Worm (Caenorhabditis elegans) whole organism, young adult: ENCODE measurements around the gene twk-7.
A peak's percentile ranks its signal among the peaks of the same experiment; 100 is the strongest.

Source experiments
- B0035.1 ChIP-seq: sonication (generic microtip); optimal IDR thresholded peaks from 2 replicates; lab custom pipeline; 2016; ENCODE audit warnings: missing genetic modification characterization, mild to moderate bottlenecking, missing compliant biosample characterization, missing genotype, missing genetic modification reagents
- B0261.1 ChIP-seq: sonication (generic microtip); optimal IDR thresholded peaks from 2 replicates; lab custom pipeline; 2016; ENCODE audit warnings: mild to moderate bottlenecking, missing genetic modification characterization, moderate library complexity, missing compliant biosample characterization
- B0336.3 ChIP-seq: fragments of 200-800 bp; sonication (Bioruptor generic); IDR thresholded peaks from 2 replicates; pipeline ENCODE4 v1.3.6; 2022; ENCODE audit warnings: missing genetic modification characterization, missing compliant biosample characterization
- C06A6.2 ChIP-seq: fragments of 200-800 bp; sonication (Bioruptor generic); conservative IDR thresholded peaks from 2 replicates; pipeline ENCODE4 v1.3.6; 2022; ENCODE audit warnings: missing genetic modification characterization, missing compliant biosample characterization
- T07F8.4 ChIP-seq: sonication (generic microtip); optimal IDR thresholded peaks from 2 replicates; lab custom pipeline; 2016; ENCODE audit warnings: mild to moderate bottlenecking, missing genetic modification characterization, moderate library complexity, missing compliant biosample characterization
- T26A5.8 ChIP-seq: sonication (generic microtip); optimal IDR thresholded peaks from 2 replicates; lab custom pipeline; 2016; ENCODE audit warnings: missing genetic modification characterization, missing compliant biosample characterization
- Y53G8AR.9 ChIP-seq: fragments of 200-800 bp; sonication (Bioruptor generic); conservative IDR thresholded peaks from 2 replicates; pipeline ENCODE4 v1.3.6; 2022; ENCODE audit warnings: missing genetic modification reagents, missing genetic modification characterization, missing compliant biosample characterization
- Y95B8A.8 ChIP-seq: fragments of 200-800 bp; sonication (Bioruptor generic); IDR thresholded peaks from 2 replicates; pipeline ENCODE4 v1.3.6; 2022; ENCODE audit warnings: missing genetic modification reagents, missing genetic modification characterization, missing compliant biosample characterization
- ZK185.1 ChIP-seq: sonication (generic microtip); optimal IDR thresholded peaks from 2 replicates; lab custom pipeline; 2016; ENCODE audit warnings: mild to moderate bottlenecking, missing genetic modification characterization, missing compliant biosample characterization; ENCODE audit not compliant: poor library complexity, severe bottlenecking
- aptf-2 ChIP-seq: fragments of 200-800 bp; sonication (Bioruptor generic); conservative IDR thresholded peaks from 2 replicates; pipeline ENCODE4 v1.3.6; 2022; ENCODE audit warnings: missing genetic modification reagents, missing genetic modification characterization, missing compliant biosample characterization
- aptf-3 ChIP-seq: fragments of 200-800 bp; sonication (Bioruptor generic); IDR thresholded peaks from 2 replicates; pipeline ENCODE4 v1.3.6; 2022; ENCODE audit warnings: missing genetic modification characterization, missing compliant biosample characterization
- athp-1 ChIP-seq: sonication (generic microtip); optimal IDR thresholded peaks from 2 replicates; lab custom pipeline; 2017; ENCODE audit warnings: mild to moderate bottlenecking, missing genetic modification characterization, missing compliant biosample characterization
- attf-5 ChIP-seq: fragments of 200-800 bp; sonication (Bioruptor generic); optimal IDR thresholded peaks from 2 replicates; lab custom pipeline; 2018; ENCODE audit warnings: mild to moderate bottlenecking, missing genetic modification characterization, missing compliant biosample characterization
- bed-1 ChIP-seq: fragments of 200-800 bp; sonication (Bioruptor generic); IDR thresholded peaks from 2 replicates; pipeline ENCODE4 v1.3.6; 2022; ENCODE audit warnings: missing genetic modification reagents, missing genetic modification characterization, missing compliant biosample characterization
- ccch-3 ChIP-seq: fragments of 200-800 bp; sonication (Bioruptor generic); optimal IDR thresholded peaks from 2 replicates; lab custom pipeline; 2018; ENCODE audit warnings: mild to moderate bottlenecking, missing genetic modification characterization, missing compliant biosample characterization
- cebp-1 ChIP-seq, 2 experiments: fragments of 200-800 bp in 1 of 2; sonication (Bioruptor generic) in 1 of 2; sonication (generic microtip) in 1 of 2; IDR thresholded peaks in 1 of 2; optimal IDR thresholded peaks in 1 of 2; 2 replicates each; pipeline versions ENCODE4 v1.3.6 to Lab custom; 2017 to 2022; ENCODE audit warnings: missing compliant biosample characterization in 2 of 2, missing genetic modification characterization in 2 of 2, mild to moderate bottlenecking in 1 of 2, missing genetic modification reagents in 1 of 2, moderate library complexity in 1 of 2
- ceh-27 ChIP-seq: fragments of 200-800 bp; sonication (Bioruptor generic); optimal IDR thresholded peaks from 2 replicates; lab custom pipeline; 2018; ENCODE audit warnings: mild to moderate bottlenecking, missing genetic modification characterization, moderate library complexity, missing compliant biosample characterization
- chd-7 ChIP-seq: sonication (generic microtip); optimal IDR thresholded peaks from 2 replicates; lab custom pipeline; 2016; ENCODE audit warnings: mild to moderate bottlenecking, missing genetic modification characterization, moderate library complexity, missing compliant biosample characterization
- die-1 ChIP-seq: sonication (generic microtip); optimal IDR thresholded peaks from 2 replicates; lab custom pipeline; 2016; ENCODE audit warnings: missing genotype, mild to moderate bottlenecking, missing genetic modification characterization, missing compliant biosample characterization
- dox-1 ChIP-seq: fragments of 200-800 bp; sonication (Bioruptor generic); IDR thresholded peaks from 2 replicates; pipeline ENCODE4 v1.3.6; 2022; ENCODE audit warnings: missing genetic modification reagents, missing genetic modification characterization, missing compliant biosample characterization
- egl-44 ChIP-seq: fragments of 200-800 bp; sonication (Bioruptor generic); IDR thresholded peaks from 2 replicates; pipeline ENCODE4 v1.3.6; 2022; ENCODE audit warnings: missing genetic modification reagents, missing genetic modification characterization, missing compliant biosample characterization
- gei-17 ChIP-seq: fragments of 200-800 bp; sonication (Bioruptor generic); optimal IDR thresholded peaks from 2 replicates; lab custom pipeline; 2018; ENCODE audit warnings: mild to moderate bottlenecking, missing genetic modification characterization, missing compliant biosample characterization
- hmg-1.2 ChIP-seq: fragments of 200-800 bp; sonication (Bioruptor generic); IDR thresholded peaks from 2 replicates; pipeline ENCODE4 v1.3.6; 2022; ENCODE audit warnings: missing genetic modification reagents, missing genetic modification characterization, missing compliant biosample characterization
- hrde-1 ChIP-seq: sonication (generic microtip); optimal IDR thresholded peaks from 2 replicates; lab custom pipeline; 2016; ENCODE audit warnings: missing genetic modification characterization, mild to moderate bottlenecking, missing compliant biosample characterization, moderate library complexity, missing genotype, missing genetic modification reagents, borderline replicate concordance
- hsf-1 ChIP-seq: fragments of 200-800 bp; sonication (Bioruptor generic); IDR thresholded peaks from 2 replicates; pipeline ENCODE4 v1.3.6; 2022; ENCODE audit warnings: missing genetic modification reagents, missing genetic modification characterization, missing compliant biosample characterization
- let-526 ChIP-seq: fragments of 200-800 bp; sonication (Bioruptor generic); IDR thresholded peaks from 2 replicates; pipeline ENCODE4 v1.3.6; 2022; ENCODE audit warnings: missing genetic modification reagents, missing genetic modification characterization, missing compliant biosample characterization
- let-607 ChIP-seq, 2 experiments: fragments of 200-800 bp in 1 of 2; sonication (Bioruptor generic) in 1 of 2; sonication (generic microtip) in 1 of 2; optimal IDR thresholded peaks; 2 replicates each; lab custom pipeline; 2016 to 2018; ENCODE audit warnings: mild to moderate bottlenecking in 2 of 2, missing compliant biosample characterization in 2 of 2, missing genetic modification characterization in 2 of 2, moderate library complexity in 2 of 2, missing genotype in 1 of 2
- lin-40 ChIP-seq: sonication (generic microtip); optimal IDR thresholded peaks from 2 replicates; lab custom pipeline; 2016; ENCODE audit warnings: missing genetic modification characterization, mild to moderate bottlenecking, missing compliant biosample characterization, missing genotype, missing genetic modification reagents
- lin-54 ChIP-seq: fragments of 200-800 bp; sonication (Bioruptor generic); optimal IDR thresholded peaks from 2 replicates; lab custom pipeline; 2018; ENCODE audit warnings: mild to moderate bottlenecking, missing genetic modification characterization, missing compliant biosample characterization
- madf-10 ChIP-seq: sonication (generic microtip); optimal IDR thresholded peaks from 2 replicates; lab custom pipeline; 2016; ENCODE audit warnings: mild to moderate bottlenecking, missing genetic modification characterization, missing compliant biosample characterization
- mcd-1 ChIP-seq: fragments of 200-800 bp; sonication (Bioruptor generic); IDR thresholded peaks from 2 replicates; pipeline ENCODE4 v1.3.6; 2022; ENCODE audit warnings: missing genetic modification reagents, missing genetic modification characterization, missing compliant biosample characterization
- mxl-1 ChIP-seq: sonication (generic microtip); optimal IDR thresholded peaks from 2 replicates; lab custom pipeline; 2016; ENCODE audit warnings: missing genetic modification characterization, missing compliant biosample characterization
- nfyb-1 ChIP-seq: fragments of 200-800 bp; sonication (Bioruptor generic); IDR thresholded peaks from 2 replicates; pipeline ENCODE4 v1.3.6; 2022; ENCODE audit warnings: missing genetic modification reagents, missing genetic modification characterization, missing compliant biosample characterization
- nhr-80 ChIP-seq: sonication (generic microtip); optimal IDR thresholded peaks from 2 replicates; lab custom pipeline; 2016; ENCODE audit warnings: missing genetic modification characterization, missing compliant biosample characterization
- nhr-90 ChIP-seq: sonication (generic microtip); optimal IDR thresholded peaks from 2 replicates; lab custom pipeline; 2016; ENCODE audit warnings: missing genotype, mild to moderate bottlenecking, missing genetic modification characterization, missing compliant biosample characterization
- pbrm-1 ChIP-seq: fragments of 200-800 bp; sonication (Bioruptor generic); IDR thresholded peaks from 2 replicates; pipeline ENCODE4 v1.3.6; 2022; ENCODE audit warnings: missing genetic modification reagents, missing genetic modification characterization, missing compliant biosample characterization
- repo-1 ChIP-seq: sonication (generic microtip); optimal IDR thresholded peaks from 2 replicates; lab custom pipeline; 2017; ENCODE audit warnings: mild to moderate bottlenecking, missing genetic modification characterization, missing compliant biosample characterization
- snpc-3.4 ChIP-seq: sonication (generic microtip); optimal IDR thresholded peaks from 2 replicates; lab custom pipeline; 2017; ENCODE audit warnings: missing genetic modification characterization, mild to moderate bottlenecking, missing compliant biosample characterization, antibody characterized with exemption, moderate library complexity, missing genotype, missing genetic modification reagents
- snpc-4 ChIP-seq, 5 experiments: fragments of 150-350 bp in 1 of 5; sonication (generic microtip) in 4 of 5; optimal IDR thresholded peaks; 2 replicates each; lab custom pipeline; 2014 to 2018; ENCODE audit warnings: missing genetic modification characterization in 5 of 5, missing biosample characterization in 3 of 5, antibody characterized with exemption in 2 of 5, mild to moderate bottlenecking in 2 of 5, missing compliant biosample characterization in 2 of 5, missing genotype in 2 of 5, moderate library complexity in 2 of 5, missing genetic modification reagents in 1 of 5
- somi-1 ChIP-seq: fragments of 200-800 bp; sonication (Bioruptor generic); optimal IDR thresholded peaks from 2 replicates; lab custom pipeline; 2018; ENCODE audit warnings: mild to moderate bottlenecking, missing genetic modification characterization, missing compliant biosample characterization
- sptf-2 ChIP-seq: fragments of 200-800 bp; sonication (Bioruptor generic); optimal IDR thresholded peaks from 2 replicates; lab custom pipeline; 2018; ENCODE audit warnings: mild to moderate bottlenecking, missing genetic modification characterization, missing compliant biosample characterization
- unc-62 ChIP-seq: fragments of 150-350 bp; optimal IDR thresholded peaks from 2 replicates; lab custom pipeline; 2014; ENCODE audit warnings: missing biosample characterization, missing genetic modification reagents, missing genetic modification characterization
- xnd-1 ChIP-seq: sonication (generic microtip); optimal IDR thresholded peaks from 2 replicates; lab custom pipeline; 2016; ENCODE audit warnings: missing genotype, missing genetic modification reagents, missing genetic modification characterization, missing compliant biosample characterization
- zim-3 ChIP-seq: sonication (generic microtip); optimal IDR thresholded peaks from 2 replicates; lab custom pipeline; 2017; ENCODE audit warnings: mild to moderate bottlenecking, missing genetic modification characterization, moderate library complexity, missing compliant biosample characterization
- ztf-18 ChIP-seq: sonication (generic microtip); optimal IDR thresholded peaks from 2 replicates; lab custom pipeline; 2016; ENCODE audit warnings: missing genotype, mild to moderate bottlenecking, missing genetic modification characterization, missing compliant biosample characterization
- ztf-22 ChIP-seq: fragments of 200-800 bp; sonication (Bioruptor generic); optimal IDR thresholded peaks from 2 replicates; lab custom pipeline; 2018; ENCODE audit warnings: mild to moderate bottlenecking, missing genetic modification characterization, moderate library complexity, missing compliant biosample characterization
- ztf-3 ChIP-seq: fragments of 200-800 bp; sonication (Bioruptor generic); optimal IDR thresholded peaks from 2 replicates; lab custom pipeline; 2018; ENCODE audit warnings: mild to moderate bottlenecking, missing genetic modification characterization, missing compliant biosample characterization

Gene twk-7

ce11 chrIII:8658367-8658761 lies 14.8 kb upstream of the twk-7 start:
- TF ChIP-seq unc-62, result peak; percentile 35
- TF ChIP-seq hsf-1 (GFP tag; lab: Robert Waterston, UW), result peak; percentile 91
- no peak for TF ChIP-seq aptf-3 (GFP tag; lab: Robert Waterston, UW)
- no peak for TF ChIP-seq egl-44 (GFP tag; lab: Robert Waterston, UW)
- TF ChIP-seq mcd-1 (GFP tag; lab: Robert Waterston, UW), result peak; percentile 46; the same call in 1 of the 2 replicates
- peak; percentile 72 for TF ChIP-seq attf-5 (GFP tag; lab: Kevin White, UChicago)
- TF ChIP-seq athp-1 (tag; lab: Kevin White, UChicago), result no peak
- TF ChIP-seq dox-1 (GFP tag; lab: Robert Waterston, UW), result peak; percentile 52; the same call in 1 of the 2 replicates
- TF ChIP-seq gei-17 (GFP tag; lab: Kevin White, UChicago), result peak; percentile 60
- peak; percentile 72; the same call in 1 of the 2 replicates for TF ChIP-seq nfyb-1
- TF ChIP-seq let-526 (GFP tag; lab: Robert Waterston, UW), result peak; percentile 53; the same call in 1 of the 2 replicates
- peak in 1 of 2 experiments; percentile 85 for TF ChIP-seq let-607 (tag; optimal IDR thresholded peaks at IDR 0.05; lab: Kevin White, UChicago)
- peak; percentile 5 for TF ChIP-seq ztf-3
- TF ChIP-seq lin-40 (tag; lab: Kevin White, UChicago), result peak; percentile 91
- no peak for TF ChIP-seq zim-3 (tag; lab: Kevin White, UChicago)
- TF ChIP-seq nhr-80 (tag; lab: Kevin White, UChicago), result peak; percentile 81
- peak; percentile 24 for TF ChIP-seq lin-54 (GFP tag; lab: Kevin White, UChicago)
- TF ChIP-seq mxl-1, result no peak
- TF ChIP-seq ceh-27 (GFP tag; lab: Kevin White, UChicago), result peak; percentile 46
- peak; percentile 25 for TF ChIP-seq ztf-18 (tag; lab: Kevin White, UChicago)
- no peak for TF ChIP-seq ccch-3 (GFP tag; lab: Kevin White, UChicago)
- TF ChIP-seq snpc-3.4, result peak; percentile 12
- peak; percentile 39 for TF ChIP-seq ZK185.1 (tag; lab: Kevin White, UChicago)
- TF ChIP-seq B0035.1, result no peak
- no peak for TF ChIP-seq xnd-1 (tag; lab: Kevin White, UChicago)
- no peak for TF ChIP-seq snpc-4 (GFP tag; optimal IDR thresholded peaks at IDR 0.05; lab: Kevin White, UChicago)
- TF ChIP-seq snpc-4 (tag; optimal IDR thresholded peaks at IDR 0.05; lab: Kevin White, UChicago), result peak in 3 of 4 experiments; percentile 52 to 64 (median 60)
- peak; percentile 64 for TF ChIP-seq ztf-22 (GFP tag; lab: Kevin White, UChicago)
- TF ChIP-seq die-1, result peak; percentile 52
- TF ChIP-seq cebp-1 (GFP tag; IDR thresholded peaks at IDR 0.05; lab: Robert Waterston, UW), result no peak
- peak; percentile 81 for TF ChIP-seq cebp-1 (tag; optimal IDR thresholded peaks at IDR 0.05; lab: Kevin White, UChicago)
- no peak for TF ChIP-seq T26A5.8 (tag; lab: Kevin White, UChicago)
- peak; percentile 9 for TF ChIP-seq B0261.1
- TF ChIP-seq chd-7 (tag; lab: Kevin White, UChicago), result peak; percentile 88
- no peak for TF ChIP-seq T07F8.4 (tag; lab: Kevin White, UChicago)
- TF ChIP-seq aptf-2, result no peak
- TF ChIP-seq pbrm-1, result peak; percentile 47; the same call in 1 of the 2 replicates
- TF ChIP-seq bed-1 (GFP tag; lab: Robert Waterston, UW), result 0 out of 2 replicates have a peak, but pooled peaks have one; percentile 79
- TF ChIP-seq madf-10 (tag; lab: Kevin White, UChicago), result peak; percentile 45
- no peak for TF ChIP-seq sptf-2 (GFP tag; lab: Kevin White, UChicago)
- TF ChIP-seq nhr-90 (tag; lab: Kevin White, UChicago), result peak; percentile 38
- no peak for TF ChIP-seq Y95B8A.8 (GFP tag; lab: Robert Waterston, UW)
- peak; percentile 58 for TF ChIP-seq hmg-1.2 (GFP tag; lab: Robert Waterston, UW)
- TF ChIP-seq somi-1 (GFP tag; lab: Kevin White, UChicago), result peak; percentile 94
- peak; percentile 91 for TF ChIP-seq B0336.3
- TF ChIP-seq repo-1 (tag; lab: Kevin White, UChicago), result peak; percentile 51
- 0 out of 2 replicates have a peak, but pooled peaks have one; percentile 48 for TF ChIP-seq Y53G8AR.9 (GFP tag; lab: Robert Waterston, UW)
- TF ChIP-seq C06A6.2, result peak; percentile 64; the same call in 1 of the 2 replicates
- TF ChIP-seq hrde-1, result no peak
